Fruit fly (Drosophila melanogaster): Measurements from ENCODE around the gene CG13895.
A peak's percentile ranks its signal among the peaks of the same experiment; 100 is the strongest.

Gene CG13895

DNA sequence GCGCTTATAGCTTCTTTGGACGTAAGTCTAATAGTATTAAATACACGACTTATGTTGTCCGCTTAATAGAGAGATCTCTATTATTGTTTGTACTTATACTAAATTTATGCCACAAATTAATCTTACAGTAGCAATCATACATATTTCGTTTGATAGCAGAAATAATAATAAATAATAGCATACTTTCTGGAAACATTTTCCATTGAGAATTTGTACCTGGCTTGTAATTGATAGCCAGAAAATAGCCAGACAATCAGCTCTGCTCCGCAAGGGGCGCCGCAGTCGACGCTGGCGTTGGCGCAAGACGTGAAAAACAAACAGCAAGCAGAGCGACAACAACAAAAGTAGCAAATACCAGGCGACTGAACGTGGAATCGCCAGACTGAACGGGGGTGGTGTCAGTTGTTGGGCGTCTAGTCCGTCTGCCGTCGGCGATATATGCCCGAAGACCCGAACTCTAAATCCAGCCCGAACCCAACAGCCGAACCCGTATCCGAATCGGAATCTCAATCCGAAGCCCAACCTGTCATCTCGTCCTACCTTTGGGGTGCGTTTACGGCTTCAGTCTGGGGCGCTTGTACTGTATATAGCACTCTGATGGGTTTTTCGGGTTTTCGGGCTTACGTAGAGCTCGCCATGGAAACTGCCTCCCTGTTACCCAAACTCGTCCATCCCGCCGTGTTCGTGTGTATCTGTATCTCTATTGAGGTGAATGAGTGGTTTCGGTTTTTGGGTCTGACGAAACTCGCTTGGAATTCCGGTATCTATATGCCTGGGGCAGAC is 8.4 kb downstream of the CG13895 start (continued):
- TF ChIP-seq CG15269 (tag; optimal IDR thresholded peaks at IDR 0.05) (peak; percentile 40), CG7963 (GFP tag; IDR thresholded peaks at IDR 0.05; ENCODE audit: partially characterized antibody) (no peak), CG3065 (GFP tag; optimal IDR thresholded peaks at IDR 0.05) (no peak), Doc2 (GFP tag; IDR thresholded peaks at IDR 0.05) (no peak), Bteb2 (GFP tag; optimal IDR thresholded peaks at IDR 0.05) (no peak), Hey (tag; optimal IDR thresholded peaks at IDR 0.05) (no peak), CkIIα-i1 (GFP tag; IDR thresholded peaks at IDR 0.05) (no peak), CG2875 (GFP tag; optimal IDR thresholded peaks at IDR 0.05) (no peak), wek (GFP tag; optimal IDR thresholded peaks at IDR 0.05) (no peak), BtbVII (GFP tag; optimal IDR thresholded peaks at IDR 0.05) (no peak), Sox100B (GFP tag; optimal IDR thresholded peaks at IDR 0.05) (peak; percentile 52), Fer3 (tag; optimal IDR thresholded peaks at IDR 0.05) (no peak), row (GFP tag; IDR thresholded peaks at IDR 0.05) (peak; percentile 94), Lhr (GFP tag; optimal IDR thresholded peaks at IDR 0.05) (no peak), Atf-2 (GFP tag; optimal IDR thresholded peaks at IDR 0.05) (peak; percentile 9), crc (GFP tag; optimal IDR thresholded peaks at IDR 0.05) (no peak), sc (optimal IDR thresholded peaks at IDR 0.05) (no peak), sc (GFP tag; optimal IDR thresholded peaks at IDR 0.05) (no peak), CG10274 (GFP tag; optimal IDR thresholded peaks at IDR 0.05) (no peak), jumu (GFP tag; optimal IDR thresholded peaks at IDR 0.05) (peak; percentile 15), CG11695 (GFP tag; IDR thresholded peaks at IDR 0.05) (peak; percentile 29; the same call in 1 of the 3 replicates), Antp (GFP tag; optimal IDR thresholded peaks at IDR 0.05) (no peak), CG17802 (tag; optimal IDR thresholded peaks at IDR 0.05) (no peak), CG32772 (GFP tag; IDR thresholded peaks at IDR 0.05) (no peak), ara (GFP tag; IDR thresholded peaks at IDR 0.05) (no peak), btn (GFP tag; optimal IDR thresholded peaks at IDR 0.05) (no peak), bsh (GFP tag; optimal IDR thresholded peaks at IDR 0.05) (peak; percentile 30 to 47), croc (GFP tag; conservative IDR thresholded peaks at IDR 0.05) (no peak), Dref (GFP tag; IDR thresholded peaks at IDR 0.05) (no peak), CG9609 (GFP tag; optimal IDR thresholded peaks at IDR 0.05) (peak; percentile 11), ftz-f1 (GFP tag; optimal IDR thresholded peaks at IDR 0.05) (no peak), Max (GFP tag; optimal IDR thresholded peaks at IDR 0.05) (peak; percentile 28), maf-S (GFP tag; optimal IDR thresholded peaks at IDR 0.05) (no peak), CG8944 (GFP tag; optimal IDR thresholded peaks at IDR 0.05) (no peak), CG34422 (GFP tag; IDR thresholded peaks at IDR 0.05) (no peak; the same call in 2 of the 3 replicates), NfI (GFP tag; optimal IDR thresholded peaks at IDR 0.05) (peak; percentile 31), CG4424 (GFP tag; optimal IDR thresholded peaks at IDR 0.05) (no peak), Rx (GFP tag; IDR thresholded peaks at IDR 0.05) (no peak), unc-4 (GFP tag; IDR thresholded peaks at IDR 0.05; ENCODE audit: partially characterized antibody) (no peak), vnd (GFP tag; IDR thresholded peaks at IDR 0.05; ENCODE audit: partially characterized antibody) (no peak), CG7271 (tag; optimal IDR thresholded peaks at IDR 0.05) (no peak), knrl (GFP tag; IDR thresholded peaks at IDR 0.05; ENCODE audit: partially characterized antibody) (no peak), CG11723 (GFP tag; optimal IDR thresholded peaks at IDR 0.05) (no peak), CG2116 (GFP tag; optimal IDR thresholded peaks at IDR 0.05) (no peak), Awh (GFP tag; IDR thresholded peaks at IDR 0.05) (no peak), D19B (GFP tag; optimal IDR thresholded peaks at IDR 0.05) (peak; percentile 1), CG4282 (GFP tag; optimal IDR thresholded peaks at IDR 0.05) (no peak), hth (optimal IDR thresholded peaks at IDR 0.05) (no peak), CG4360 (GFP tag; IDR thresholded peaks at IDR 0.05) (peak; percentile 92), zen2 (GFP tag; IDR thresholded peaks at IDR 0.05; ENCODE audit: partially characterized antibody) (no peak)

Measured in whole organism, embryonic.